Worm (Caenorhabditis elegans): ENCODE measurements around the gene dop-5.
"Not testable (repeated sequence)": the region's sequence is repeated elsewhere in the genome, so short reads cannot be mapped to it uniquely, and the experiment has no call there.

DNA sequence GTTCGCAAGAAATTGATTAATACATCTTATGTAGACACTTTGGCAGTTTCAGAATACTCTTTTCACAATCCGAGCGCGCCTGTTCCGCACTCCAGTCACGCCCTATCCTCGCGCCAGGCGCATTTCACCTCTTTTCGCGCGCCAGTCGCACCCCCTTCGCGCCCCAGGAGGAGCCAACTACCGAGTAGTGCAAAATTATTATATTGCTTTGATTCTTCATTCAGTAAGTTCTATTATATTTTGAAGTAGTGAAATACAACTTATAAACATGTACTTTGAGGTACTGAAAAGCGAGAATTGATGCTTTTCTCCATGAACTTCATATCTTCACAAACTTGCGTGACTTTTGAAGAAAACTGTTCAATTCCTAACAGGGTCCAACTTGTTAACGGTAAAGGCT lies 30.1 kb upstream of the dop-5 start, which contains the start of gene nas-18:
- not testable (repeated sequence) for TF ChIP-seq nhr-23, fos-1, zag-1, peb-1, R02D3.7, lin-39 (tag; optimal IDR thresholded peaks at IDR 0.05)
